Worm (Caenorhabditis elegans): ENCODE measurements around the gene Y43H11AL.1.

ce11 chrII:173679-174078 is 58.9 kb downstream of the Y43H11AL.1 start, which contains the start of gene T01D1.7:
- TF ChIP-seq ets-7 (tag; optimal IDR thresholded peaks at IDR 0.05), result no peak
- no peak for TF ChIP-seq ceh-36 (tag; optimal IDR thresholded peaks at IDR 0.05)
- no peak for TF ChIP-seq pes-1 (GFP tag; IDR thresholded peaks at IDR 0.05)
- TF ChIP-seq tra-4 (tag; optimal IDR thresholded peaks at IDR 0.05), result no peak
- TF ChIP-seq ama-1 (optimal IDR thresholded peaks at IDR 0.05), result no peak
- no peak for TF ChIP-seq flt-1 (GFP tag; IDR thresholded peaks at IDR 0.05)
- no peak for TF ChIP-seq sea-1 (GFP tag; conservative IDR thresholded peaks at IDR 0.05)
- no peak for TF ChIP-seq tbx-11 (GFP tag; IDR thresholded peaks at IDR 0.05)
- no peak for TF ChIP-seq hmg-4 (GFP tag; optimal IDR thresholded peaks at IDR 0.05)
- no peak for TF ChIP-seq ceh-13 (GFP tag; optimal IDR thresholded peaks at IDR 0.05)
- TF ChIP-seq B0310.2 (tag; optimal IDR thresholded peaks at IDR 0.05), result no peak
- no peak for TF ChIP-seq F13C5.2 (tag; optimal IDR thresholded peaks at IDR 0.05)
- TF ChIP-seq hnd-1 (tag; optimal IDR thresholded peaks at IDR 0.05), result no peak
